Worm (Caenorhabditis elegans): ENCODE data around the gene F21D5.9.

DNA sequence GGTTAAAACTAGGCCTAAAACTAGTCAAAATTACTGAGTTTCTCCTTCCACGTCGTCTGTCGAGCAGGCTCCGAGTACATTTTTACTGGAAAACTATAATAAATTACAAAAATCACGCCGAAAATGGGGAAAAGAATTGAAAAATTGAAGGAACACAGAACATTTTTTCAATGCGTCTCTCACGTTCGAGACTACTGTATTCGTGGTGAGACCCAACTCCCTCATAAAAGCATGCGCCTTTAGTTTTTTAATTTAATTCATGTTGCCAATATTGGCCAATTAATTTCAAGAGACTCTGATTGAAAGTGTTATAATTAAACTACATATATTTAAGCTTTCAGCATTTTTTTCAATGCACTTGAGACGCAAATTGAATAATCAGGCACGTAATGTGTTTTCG, 30.3 kb downstream of the F21D5.9 start:
- no peak for TF ChIP-seq him-1 (tag; optimal IDR thresholded peaks at IDR 0.05)
- no peak for TF ChIP-seq W03F9.2 (tag; optimal IDR thresholded peaks at IDR 0.05)
